Fruit fly (Drosophila melanogaster): ENCODE measurements around the gene CG46440.

dm6 chrX:15844139-15844538, 13.5 kb downstream of the CG46440 start, which contains the start of the genes ArgRS and CG8578:
- TF ChIP-seq Hr96 (GFP tag; optimal IDR thresholded peaks at IDR 0.05): no peak
- no peak for TF ChIP-seq Crg-1 (GFP tag; optimal IDR thresholded peaks at IDR 0.05)
- TF ChIP-seq ovo (GFP tag; optimal IDR thresholded peaks at IDR 0.05): no peak
- no peak for TF ChIP-seq CG7045 (GFP tag; optimal IDR thresholded peaks at IDR 0.05)
- TF ChIP-seq pad (GFP tag; optimal IDR thresholded peaks at IDR 0.05): peak; percentile 50
- TF ChIP-seq CG33017 (tag; optimal IDR thresholded peaks at IDR 0.05): no peak
- peak; percentile 51 for TF ChIP-seq CG7101 (tag; optimal IDR thresholded peaks at IDR 0.05)
- TF ChIP-seq CG12768 (GFP tag; optimal IDR thresholded peaks at IDR 0.05): peak; percentile 11
- peak; percentile 22 for TF ChIP-seq CG14711 (tag; optimal IDR thresholded peaks at IDR 0.05)
- TF ChIP-seq tj (GFP tag; optimal IDR thresholded peaks at IDR 0.05): no peak
- TF ChIP-seq kay (GFP tag; ENCODE audit: borderline replicate concordance): no peak
- TF ChIP-seq cic (GFP tag; optimal IDR thresholded peaks at IDR 0.05): peak; percentile 16
- TF ChIP-seq toe (GFP tag; optimal IDR thresholded peaks at IDR 0.05): peak; percentile 79
